Fruit fly (Drosophila melanogaster): ENCODE results near the gene Six4.
A peak's percentile ranks its signal among the peaks of the same experiment; 100 is the strongest.

Six4 gene

dm6 chr3L:20771001-20771890 lies 21.3 kb downstream of the Six4 start, which contains the start of the genes CG4042 and Pitslre (continued):
- TF ChIP-seq CG33213 (GFP tag; optimal IDR thresholded peaks at IDR 0.05): no peak
- TF ChIP-seq Lpt (GFP tag; optimal IDR thresholded peaks at IDR 0.05): no peak
- no peak for TF ChIP-seq Gug (GFP tag; IDR thresholded peaks at IDR 0.05)
- TF ChIP-seq Doc3 (GFP tag; IDR thresholded peaks at IDR 0.05; ENCODE audit: partially characterized antibody): peak; percentile 75
- peak; percentile 14 for TF ChIP-seq CG18619 (GFP tag; optimal IDR thresholded peaks at IDR 0.05)
- TF ChIP-seq oc (tag; optimal IDR thresholded peaks at IDR 0.05): no peak
- TF ChIP-seq sob (GFP tag; IDR thresholded peaks at IDR 0.05): no peak
- no peak for TF ChIP-seq CG12744 (GFP tag; optimal IDR thresholded peaks at IDR 0.05)
- TF ChIP-seq CG12391 (tag; optimal IDR thresholded peaks at IDR 0.05): peak; percentile 38
- TF ChIP-seq CTCF (GFP tag; optimal IDR thresholded peaks at IDR 0.05): no peak
- TF ChIP-seq peb (GFP tag; IDR thresholded peaks at IDR 0.05): no peak
- no peak for TF ChIP-seq Oaz (GFP tag; IDR thresholded peaks at IDR 0.05)
- TF ChIP-seq hth (optimal IDR thresholded peaks at IDR 0.05): no peak
- TF ChIP-seq ham (GFP tag; IDR thresholded peaks at IDR 0.05): no peak
- TF ChIP-seq Adf1 (GFP tag; IDR thresholded peaks at IDR 0.05): peak; percentile 28; the same call in 1 of the 2 replicates
- no peak for TF ChIP-seq CG13894 (tag; optimal IDR thresholded peaks at IDR 0.05)
- TF ChIP-seq CG13424 (tag; optimal IDR thresholded peaks at IDR 0.05): peak; percentile 51
- TF ChIP-seq mld (GFP tag; IDR thresholded peaks at IDR 0.05; ENCODE audit: partially characterized antibody): no peak; the same call in 2 of the 3 replicates
- TF ChIP-seq lov (optimal IDR thresholded peaks at IDR 0.05): no peak
- TF ChIP-seq lov (GFP tag; IDR thresholded peaks at IDR 0.05): no peak
- peak; percentile 59 for TF ChIP-seq Sox100B (GFP tag; optimal IDR thresholded peaks at IDR 0.05)
- 0 out of 3 replicates have a peak, but pooled peaks have one; percentile 22 for TF ChIP-seq Aef1 (GFP tag; IDR thresholded peaks at IDR 0.05)
- peak; percentile 28 for TF ChIP-seq Oli (tag; optimal IDR thresholded peaks at IDR 0.05)
- TF ChIP-seq CG6689 (GFP tag; IDR thresholded peaks at IDR 0.05): peak; percentile 65
- TF ChIP-seq tup (GFP tag; optimal IDR thresholded peaks at IDR 0.05): no peak
- peak; percentile 42 for TF ChIP-seq NfI (GFP tag; optimal IDR thresholded peaks at IDR 0.05)
- TF ChIP-seq Rfx (GFP tag; IDR thresholded peaks at IDR 0.05): peak; percentile 49
- no peak for TF ChIP-seq ara (GFP tag; IDR thresholded peaks at IDR 0.05)
- TF ChIP-seq CG15601 (tag; optimal IDR thresholded peaks at IDR 0.05): no peak
- no peak for TF ChIP-seq pnt (GFP tag; optimal IDR thresholded peaks at IDR 0.05)
- TF ChIP-seq Dref (GFP tag; IDR thresholded peaks at IDR 0.05): no peak
- peak; percentile 51 for TF ChIP-seq cato (GFP tag; optimal IDR thresholded peaks at IDR 0.05; ENCODE audit: borderline replicate concordance)
- TF ChIP-seq CG6254 (GFP tag; optimal IDR thresholded peaks at IDR 0.05): no peak
- peak; percentile 31 for TF ChIP-seq pzg (GFP tag; optimal IDR thresholded peaks at IDR 0.05)
- no peak for TF ChIP-seq Kr (GFP tag; optimal IDR thresholded peaks at IDR 0.05)
- TF ChIP-seq stc (GFP tag; IDR thresholded peaks at IDR 0.05): no peak
- 0 out of 2 replicates have a peak, but pooled peaks have one; percentile 36 for TF ChIP-seq Atf6 (GFP tag; IDR thresholded peaks at IDR 0.05)
- peak; percentile 55 for TF ChIP-seq CG17359 (tag; optimal IDR thresholded peaks at IDR 0.05)
- peak; percentile 53 for TF ChIP-seq mam (GFP tag; optimal IDR thresholded peaks at IDR 0.05)
- TF ChIP-seq Taf1 (GFP tag; IDR thresholded peaks at IDR 0.05): no peak
- no peak for TF ChIP-seq pfk (GFP tag; optimal IDR thresholded peaks at IDR 0.05)
- no peak for TF ChIP-seq sim (GFP tag; IDR thresholded peaks at IDR 0.05)
- TF ChIP-seq Doc2 (GFP tag; IDR thresholded peaks at IDR 0.05): no peak
- TF ChIP-seq CG10321 (GFP tag; IDR thresholded peaks at IDR 0.05): no peak
- TF ChIP-seq CG4854 (GFP tag; optimal IDR thresholded peaks at IDR 0.05): no peak
- TF ChIP-seq CG1233 (GFP tag; optimal IDR thresholded peaks at IDR 0.05): no peak
- TF ChIP-seq CG1792 (GFP tag; optimal IDR thresholded peaks at IDR 0.05): no peak
- peak; percentile 16 for TF ChIP-seq PHDP (tag; optimal IDR thresholded peaks at IDR 0.05)
- no peak for TF ChIP-seq klu (GFP tag; IDR thresholded peaks at IDR 0.05)
- TF ChIP-seq zfh2 (GFP tag; optimal IDR thresholded peaks at IDR 0.05): no peak
- TF ChIP-seq tna (GFP tag; IDR thresholded peaks at IDR 0.05; ENCODE audit: partially characterized antibody): no peak

All from whole organism, embryonic.